Fruit fly (Drosophila melanogaster): ENCODE data around the gene pnr.

The pnr gene

DNA sequence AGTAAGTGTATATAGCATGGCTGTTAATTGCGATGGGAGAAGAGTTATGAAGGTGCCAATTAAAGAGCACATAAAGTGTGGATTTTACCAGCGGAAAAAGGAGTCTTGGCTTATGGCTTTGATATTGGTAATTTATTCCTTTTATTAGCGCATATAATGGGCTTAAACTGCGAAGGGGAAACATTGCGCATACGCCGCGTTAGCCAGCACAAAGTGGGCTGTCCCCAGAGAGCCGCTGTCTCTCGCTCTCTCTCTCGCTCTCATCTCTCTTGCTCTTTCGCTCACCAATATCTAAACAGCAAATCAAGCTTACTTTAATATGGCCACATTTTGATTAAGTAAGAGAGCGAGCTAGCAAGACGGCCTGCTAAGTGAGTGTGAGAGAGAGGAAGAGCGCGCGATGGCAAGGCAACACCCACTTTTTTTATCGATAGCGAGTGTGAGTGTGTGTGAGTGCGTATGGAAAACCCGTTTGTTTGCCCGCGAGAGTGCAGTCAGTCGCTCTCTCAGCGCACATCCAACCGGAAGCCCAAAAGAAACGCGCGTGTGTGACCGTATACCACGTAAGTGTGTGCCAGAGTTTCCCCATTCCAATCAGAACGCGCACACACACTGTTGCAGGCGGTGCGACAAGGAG is at the start of gene pnr:
Gene pnr, plus strand, starts transcription at position 493 of the 637 bp plus-strand sequence.
- TF ChIP-seq CG12605 (GFP tag; IDR thresholded peaks at IDR 0.05) (no peak), Pif1B (GFP tag; optimal IDR thresholded peaks at IDR 0.05) (no peak), CG10348 (GFP tag; IDR thresholded peaks at IDR 0.05) (no peak), CG8159 (tag; optimal IDR thresholded peaks at IDR 0.05) (no peak), CG9948 (tag; optimal IDR thresholded peaks at IDR 0.05) (no peak), CG34367 (tag; optimal IDR thresholded peaks at IDR 0.05) (no peak), Pif1A (GFP tag; optimal IDR thresholded peaks at IDR 0.05) (no peak), CG4496 (GFP tag; IDR thresholded peaks at IDR 0.05) (no peak), EcR (GFP tag; optimal IDR thresholded peaks at IDR 0.05) (peak; percentile 20), rn (GFP tag; IDR thresholded peaks at IDR 0.05) (0 out of 2 replicates have a peak, but pooled peaks have one; percentile 27), CG32121 (GFP tag; IDR thresholded peaks at IDR 0.05) (peak; percentile 33; the same call in 1 of the 2 replicates), CG13204 (GFP tag; optimal IDR thresholded peaks at IDR 0.05) (no peak), CG8301 (tag; optimal IDR thresholded peaks at IDR 0.05) (no peak), Snoo (tag; optimal IDR thresholded peaks at IDR 0.05) (no peak), CG14655 (GFP tag; optimal IDR thresholded peaks at IDR 0.05) (no peak), CG15710 (tag; optimal IDR thresholded peaks at IDR 0.05) (no peak), Ets98B (GFP tag; IDR thresholded peaks at IDR 0.05) (no peak), CG17806 (tag; optimal IDR thresholded peaks at IDR 0.05) (no peak), fd96Ca (GFP tag; IDR thresholded peaks at IDR 0.05) (0 out of 3 replicates have a peak, but pooled peaks have one; percentile 29), D1 (tag; optimal IDR thresholded peaks at IDR 0.05) (no peak), gl (tag; optimal IDR thresholded peaks at IDR 0.05) (peak; percentile 14)

DNA sequence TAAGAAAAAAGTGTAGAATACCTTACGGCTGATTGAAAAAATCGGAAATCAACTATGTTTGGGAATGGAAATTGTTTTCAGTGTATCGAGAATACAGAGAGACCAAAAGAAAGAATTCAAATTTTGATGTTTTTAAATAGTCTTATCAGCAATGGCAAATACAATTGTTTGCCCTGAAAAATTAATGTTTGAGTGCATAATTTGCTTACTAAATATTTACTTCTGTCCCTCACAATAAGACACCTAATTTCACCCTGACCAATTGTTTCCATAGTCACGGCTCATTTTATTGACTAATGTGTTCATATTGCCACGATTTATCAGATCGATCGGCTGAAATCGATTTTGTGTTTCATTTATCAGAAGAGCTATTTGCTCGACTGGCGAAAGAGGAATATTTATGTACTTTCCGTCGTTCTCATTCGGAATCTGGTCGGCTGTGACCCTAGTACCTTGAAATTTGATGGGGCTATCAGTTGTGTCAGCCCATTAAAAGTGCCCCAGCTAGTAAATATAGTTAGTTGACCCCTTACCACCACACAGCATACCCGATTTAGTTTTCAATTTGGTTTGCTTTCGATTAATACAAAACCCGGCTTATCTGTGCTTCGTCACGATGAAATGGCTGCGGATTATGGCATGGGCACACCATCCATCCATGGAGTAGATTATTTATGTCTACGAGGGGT is 42.2 kb upstream of the pnr start:
- no peak for TF ChIP-seq D1 (tag; optimal IDR thresholded peaks at IDR 0.05)
- no peak for TF ChIP-seq CG14655 (GFP tag; optimal IDR thresholded peaks at IDR 0.05)
- no peak for TF ChIP-seq rn (GFP tag; IDR thresholded peaks at IDR 0.05)
- no peak for TF ChIP-seq CG17806 (tag; optimal IDR thresholded peaks at IDR 0.05)
- TF ChIP-seq CG8301 (tag; optimal IDR thresholded peaks at IDR 0.05) = no peak

DNA sequence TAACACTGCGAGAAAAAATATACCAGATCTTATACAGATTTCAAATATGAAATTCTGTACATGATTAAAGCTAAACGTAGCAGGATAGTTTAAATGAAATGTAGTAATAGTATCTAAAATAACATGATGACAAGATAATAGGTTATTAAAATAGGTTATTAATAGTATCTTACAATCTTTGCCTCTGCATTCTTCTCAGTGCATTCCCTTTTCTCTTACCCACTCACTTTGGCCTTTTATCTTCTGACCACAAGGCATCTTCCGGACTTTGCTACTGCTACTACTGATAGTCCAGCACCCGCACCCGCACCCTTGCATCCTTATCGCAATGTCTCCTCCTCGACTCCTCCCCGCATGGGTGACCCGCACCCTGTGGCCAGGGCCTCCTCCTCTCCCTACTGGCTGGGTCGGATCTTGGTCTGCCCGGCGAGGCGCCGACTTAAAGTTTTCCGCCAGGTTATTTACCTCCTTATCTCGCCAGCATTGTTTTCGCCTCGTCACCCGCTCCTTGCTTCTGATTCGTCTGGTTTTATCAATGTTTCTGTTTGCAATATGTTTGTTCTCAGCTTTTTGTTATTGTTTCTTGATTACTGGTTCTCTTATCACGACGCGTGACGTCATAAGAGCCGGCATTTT is 41.3 kb upstream of the pnr start:
- peak; percentile 58; the same call in 1 of the 2 replicates for TF ChIP-seq rn (GFP tag; IDR thresholded peaks at IDR 0.05)
- peak; percentile 67; the same call in 2 of the 3 replicates for TF ChIP-seq fd96Ca (GFP tag; IDR thresholded peaks at IDR 0.05)
- peak; percentile 79 for TF ChIP-seq CG34367 (tag; optimal IDR thresholded peaks at IDR 0.05)
- TF ChIP-seq CG14655 (GFP tag; optimal IDR thresholded peaks at IDR 0.05) = peak; percentile 82
- TF ChIP-seq CG12605 (GFP tag; IDR thresholded peaks at IDR 0.05) = no peak; the same call in 1 of the 2 replicates
- TF ChIP-seq Pif1B (GFP tag; optimal IDR thresholded peaks at IDR 0.05) = peak; percentile 35
- no peak for TF ChIP-seq CG10348 (GFP tag; IDR thresholded peaks at IDR 0.05)
- peak; percentile 84 for TF ChIP-seq gl (tag; optimal IDR thresholded peaks at IDR 0.05)
- TF ChIP-seq Ets98B (GFP tag; IDR thresholded peaks at IDR 0.05) = peak; percentile 66
- TF ChIP-seq D1 (tag; optimal IDR thresholded peaks at IDR 0.05) = peak; percentile 34
- TF ChIP-seq CG17806 (tag; optimal IDR thresholded peaks at IDR 0.05) = peak; percentile 76
- peak; percentile 76 for TF ChIP-seq CG9948 (tag; optimal IDR thresholded peaks at IDR 0.05)
- peak; percentile 59 for TF ChIP-seq CG13204 (GFP tag; optimal IDR thresholded peaks at IDR 0.05)
- peak; percentile 84 for TF ChIP-seq CG8301 (tag; optimal IDR thresholded peaks at IDR 0.05)
- peak; percentile 91 for TF ChIP-seq EcR (GFP tag; optimal IDR thresholded peaks at IDR 0.05)
- peak; percentile 71 for TF ChIP-seq Snoo (tag; optimal IDR thresholded peaks at IDR 0.05)
- peak; percentile 90 for TF ChIP-seq CG8159 (tag; optimal IDR thresholded peaks at IDR 0.05)
- peak; percentile 84 for TF ChIP-seq CG15710 (tag; optimal IDR thresholded peaks at IDR 0.05)
- peak; percentile 73 for TF ChIP-seq CG32121 (GFP tag; IDR thresholded peaks at IDR 0.05)
- TF ChIP-seq Pif1A (GFP tag; optimal IDR thresholded peaks at IDR 0.05) = peak; percentile 69
- TF ChIP-seq CG4496 (GFP tag; IDR thresholded peaks at IDR 0.05) = peak; percentile 72

DNA sequence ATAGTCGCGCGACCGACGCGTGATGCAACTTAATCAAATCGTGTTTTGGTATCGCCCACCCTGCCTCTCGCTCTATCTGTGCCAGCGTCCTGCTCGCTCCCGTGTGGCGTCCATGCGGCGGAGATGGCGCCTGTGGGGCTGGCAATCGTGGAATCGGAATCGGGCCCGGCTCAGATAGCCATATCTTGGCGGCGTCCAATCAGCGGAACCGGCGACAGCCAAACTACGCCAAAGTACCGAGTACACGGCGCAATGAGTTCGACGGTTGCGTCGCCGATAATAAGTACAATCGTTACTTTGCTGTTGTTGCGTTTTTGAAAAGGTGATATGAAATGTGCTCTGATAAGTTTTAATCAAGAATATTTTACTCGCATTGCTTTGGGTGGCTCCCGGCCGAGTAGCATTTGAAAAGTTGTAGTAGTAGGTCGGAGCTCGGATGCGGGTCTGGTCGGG is 40.1 kb upstream of the pnr start, which contains the start of gene srp:
Gene srp, plus strand, starts transcription at position 391 of the 453 bp plus-strand sequence.
- TF ChIP-seq EcR (GFP tag; optimal IDR thresholded peaks at IDR 0.05) (peak; percentile 47), Pif1A (GFP tag; optimal IDR thresholded peaks at IDR 0.05) (no peak)

DNA sequence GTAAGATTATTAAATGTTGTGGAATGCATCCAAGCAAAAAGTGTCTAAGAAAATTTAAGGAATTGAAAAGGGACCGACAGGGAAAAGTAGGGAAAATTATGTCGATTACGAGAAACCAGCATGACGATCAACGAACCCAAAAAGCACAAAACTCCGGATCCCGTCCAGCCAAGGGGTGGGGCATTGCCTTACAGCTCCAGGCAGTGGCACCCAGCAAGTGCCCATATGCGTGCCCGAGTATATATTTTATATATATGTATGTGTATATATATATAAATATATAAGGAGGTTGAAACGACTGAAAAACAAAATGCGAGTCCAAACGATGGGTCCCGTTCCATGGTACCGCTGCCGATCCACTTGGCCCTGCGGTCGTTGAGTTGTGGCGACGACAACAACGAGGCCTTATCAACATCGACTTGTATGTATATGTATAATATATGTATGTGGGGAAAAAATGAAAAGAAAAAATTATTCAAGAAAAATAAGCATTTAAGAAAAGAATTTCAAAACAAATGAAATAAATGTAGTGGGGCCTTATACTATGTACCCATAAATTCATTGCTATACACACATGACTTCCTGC is 38.7 kb upstream of the pnr start:
- TF ChIP-seq rn (GFP tag; IDR thresholded peaks at IDR 0.05) (no peak), CG8301 (tag; optimal IDR thresholded peaks at IDR 0.05) (peak; percentile 19), CG17806 (tag; optimal IDR thresholded peaks at IDR 0.05) (no peak), CG32121 (GFP tag; IDR thresholded peaks at IDR 0.05) (no peak), CG14655 (GFP tag; optimal IDR thresholded peaks at IDR 0.05) (peak; percentile 43), D1 (tag; optimal IDR thresholded peaks at IDR 0.05) (no peak), fd96Ca (GFP tag; IDR thresholded peaks at IDR 0.05) (no peak), EcR (GFP tag; optimal IDR thresholded peaks at IDR 0.05) (peak; percentile 64), CG12605 (GFP tag; IDR thresholded peaks at IDR 0.05) (peak; percentile 39; the same call in 1 of the 2 replicates), gl (tag; optimal IDR thresholded peaks at IDR 0.05) (peak; percentile 26), CG4496 (GFP tag; IDR thresholded peaks at IDR 0.05) (0 out of 3 replicates have a peak, but pooled peaks have one; percentile 27), CG13204 (GFP tag; optimal IDR thresholded peaks at IDR 0.05) (peak; percentile 30), Ets98B (GFP tag; IDR thresholded peaks at IDR 0.05) (no peak), CG8159 (tag; optimal IDR thresholded peaks at IDR 0.05) (peak; percentile 26), CG15710 (tag; optimal IDR thresholded peaks at IDR 0.05) (peak; percentile 20), CG34367 (tag; optimal IDR thresholded peaks at IDR 0.05) (peak; percentile 22), CG9948 (tag; optimal IDR thresholded peaks at IDR 0.05) (peak; percentile 14), Pif1B (GFP tag; optimal IDR thresholded peaks at IDR 0.05) (no peak), Pif1A (GFP tag; optimal IDR thresholded peaks at IDR 0.05) (no peak), Snoo (tag; optimal IDR thresholded peaks at IDR 0.05) (no peak), CG10348 (GFP tag; IDR thresholded peaks at IDR 0.05) (no peak)

Data from whole organism, pupa.